Worm (Caenorhabditis elegans) whole organism, late embryonic: ENCODE results near the gene vps-41.
A peak's percentile ranks its signal among the peaks of the same experiment; 100 is the strongest.

Experiments used
- C08G9.2 ChIP-seq: sonication (generic microtip); optimal IDR thresholded peaks from 2 replicates; lab custom pipeline; 2016; ENCODE audit warnings: mild to moderate bottlenecking, missing genetic modification characterization, moderate library complexity, missing compliant biosample characterization
- K09A11.1 ChIP-seq: sonication (generic microtip); optimal IDR thresholded peaks from 2 replicates; lab custom pipeline; 2017; ENCODE audit warnings: antibody characterized with exemption, mild to moderate bottlenecking, missing genetic modification characterization, missing compliant biosample characterization; ENCODE audit not compliant: insufficient read depth
- T23F11.4 ChIP-seq: fragments of 200-800 bp; sonication (Bioruptor generic); optimal IDR thresholded peaks from 2 replicates; lab custom pipeline; 2018; ENCODE audit warnings: mild to moderate bottlenecking, missing genetic modification characterization, missing compliant biosample characterization
- ama-1 ChIP-seq: fragments of 150-350 bp; optimal IDR thresholded peaks from 2 replicates; lab custom pipeline; 2014
- ceh-14 ChIP-seq: sonication (generic microtip); optimal IDR thresholded peaks from 2 replicates; lab custom pipeline; 2016; ENCODE audit warnings: missing genotype, missing genetic modification characterization, missing compliant biosample characterization
- ceh-22 ChIP-seq: sonication (generic microtip); optimal IDR thresholded peaks from 2 replicates; lab custom pipeline; 2017; ENCODE audit warnings: missing biosample characterization, missing genetic modification characterization
- ceh-30 ChIP-seq: fragments of 150-350 bp; optimal IDR thresholded peaks from 2 replicates; lab custom pipeline; 2014; ENCODE audit warnings: missing biosample characterization, missing genetic modification characterization
- ceh-31 ChIP-seq: sonication (generic microtip); optimal IDR thresholded peaks from 2 replicates; lab custom pipeline; 2016; ENCODE audit warnings: missing genetic modification characterization, missing compliant biosample characterization
- ceh-34 ChIP-seq: sonication (generic microtip); optimal IDR thresholded peaks from 2 replicates; lab custom pipeline; 2016; ENCODE audit warnings: mild to moderate bottlenecking, missing genetic modification characterization, missing compliant biosample characterization
- ceh-9 ChIP-seq: sonication (generic microtip); optimal IDR thresholded peaks from 2 replicates; lab custom pipeline; 2016; ENCODE audit warnings: mild to moderate bottlenecking, missing genetic modification characterization, inconsistent platforms, missing compliant biosample characterization
- dmd-4 ChIP-seq: sonication (generic microtip); optimal IDR thresholded peaks from 2 replicates; lab custom pipeline; 2016; ENCODE audit warnings: borderline replicate concordance, missing genetic modification characterization, missing compliant biosample characterization
- elt-2 ChIP-seq: sonication (generic microtip); optimal IDR thresholded peaks from 2 replicates; lab custom pipeline; 2016; ENCODE audit warnings: missing genetic modification reagents, missing genetic modification characterization, missing compliant biosample characterization
- elt-4 ChIP-seq: sonication (generic microtip); optimal IDR thresholded peaks from 2 replicates; lab custom pipeline; 2016; ENCODE audit warnings: missing genetic modification characterization, missing compliant biosample characterization
- ets-4 ChIP-seq: sonication (generic microtip); optimal IDR thresholded peaks from 2 replicates; lab custom pipeline; 2016; ENCODE audit warnings: missing genetic modification characterization, missing compliant biosample characterization
- fax-1 ChIP-seq: sonication (generic microtip); optimal IDR thresholded peaks from 2 replicates; lab custom pipeline; 2016; ENCODE audit warnings: missing genotype, missing genetic modification characterization, missing compliant biosample characterization
- hlh-15 ChIP-seq: sonication (generic microtip); optimal IDR thresholded peaks from 2 replicates; lab custom pipeline; 2016; ENCODE audit warnings: missing genetic modification characterization, missing compliant biosample characterization
- hlh-8 ChIP-seq: sonication (generic microtip); optimal IDR thresholded peaks from 2 replicates; lab custom pipeline; 2016; ENCODE audit warnings: missing genotype, missing genetic modification characterization, missing compliant biosample characterization
- lim-6 ChIP-seq: sonication (generic microtip); optimal IDR thresholded peaks from 2 replicates; lab custom pipeline; 2016; ENCODE audit warnings: missing genetic modification characterization, missing compliant biosample characterization
- lin-11 ChIP-seq: fragments of 200-800 bp; sonication (Bioruptor generic); optimal IDR thresholded peaks from 2 replicates; lab custom pipeline; 2018; ENCODE audit warnings: mild to moderate bottlenecking, missing genetic modification characterization, missing compliant biosample characterization
- nfya-1 ChIP-seq: sonication (generic microtip); optimal IDR thresholded peaks from 2 replicates; lab custom pipeline; 2017; ENCODE audit warnings: missing genetic modification characterization, mild to moderate bottlenecking, missing compliant biosample characterization, antibody characterized with exemption, moderate library complexity
- nhr-11 ChIP-seq: fragments of 150-350 bp; optimal IDR thresholded peaks from 2 replicates; lab custom pipeline; 2014; ENCODE audit warnings: missing biosample characterization, missing genetic modification characterization
- nhr-232 ChIP-seq: sonication (generic microtip); optimal IDR thresholded peaks from 2 replicates; lab custom pipeline; 2016; ENCODE audit warnings: missing genetic modification characterization, missing compliant biosample characterization
- npax-4 ChIP-seq: sonication (generic microtip); optimal IDR thresholded peaks from 2 replicates; lab custom pipeline; 2016; ENCODE audit warnings: missing genetic modification characterization, missing compliant biosample characterization
- pag-3 ChIP-seq: sonication (generic microtip); optimal IDR thresholded peaks from 2 replicates; lab custom pipeline; 2016; ENCODE audit warnings: missing compliant biosample characterization, missing genetic modification characterization, borderline replicate concordance
- pha-2 ChIP-seq: sonication (generic microtip); optimal IDR thresholded peaks from 2 replicates; lab custom pipeline; 2017; ENCODE audit warnings: mild to moderate bottlenecking, missing genetic modification characterization, missing compliant biosample characterization
- pros-1 ChIP-seq: fragments of 150-350 bp; optimal IDR thresholded peaks from 2 replicates; lab custom pipeline; 2014; ENCODE audit warnings: missing biosample characterization, missing genetic modification reagents, missing genetic modification characterization
- ref-2 ChIP-seq: sonication (generic microtip); optimal IDR thresholded peaks from 2 replicates; lab custom pipeline; 2016; ENCODE audit warnings: missing genetic modification characterization, missing compliant biosample characterization
- rnt-1 ChIP-seq: sonication (generic microtip); optimal IDR thresholded peaks from 2 replicates; lab custom pipeline; 2016; ENCODE audit warnings: missing genetic modification characterization, missing compliant biosample characterization
- sdc-2 ChIP-seq: sonication (generic microtip); optimal IDR thresholded peaks from 2 replicates; lab custom pipeline; 2016; ENCODE audit warnings: missing genotype, missing genetic modification characterization, missing compliant biosample characterization
- sox-2 ChIP-seq: fragments of 200-800 bp; sonication (Bioruptor generic); IDR thresholded peaks from 2 replicates; pipeline ENCODE4 v1.3.6; 2022; ENCODE audit warnings: missing genetic modification reagents, missing genetic modification characterization, missing compliant biosample characterization
- sox-4 ChIP-seq: sonication (generic microtip); optimal IDR thresholded peaks from 2 replicates; lab custom pipeline; 2017; ENCODE audit warnings: mild to moderate bottlenecking, missing genetic modification characterization, inconsistent platforms, missing compliant biosample characterization
- syd-9 ChIP-seq: sonication (generic microtip); optimal IDR thresholded peaks from 2 replicates; lab custom pipeline; 2016; ENCODE audit warnings: mild to moderate bottlenecking, missing genetic modification characterization, moderate library complexity, missing compliant biosample characterization
- tbx-2 ChIP-seq: sonication (generic microtip); optimal IDR thresholded peaks from 2 replicates; lab custom pipeline; 2016; ENCODE audit warnings: missing genetic modification characterization, missing compliant biosample characterization
- tbx-7 ChIP-seq: sonication (generic microtip); optimal IDR thresholded peaks from 2 replicates; lab custom pipeline; 2016; ENCODE audit warnings: missing genotype, missing genetic modification characterization, missing compliant biosample characterization
- ttx-3 ChIP-seq: sonication (generic microtip); optimal IDR thresholded peaks from 2 replicates; lab custom pipeline; 2016; ENCODE audit warnings: missing genetic modification reagents, missing genetic modification characterization, missing compliant biosample characterization
- unc-3 ChIP-seq, 2 experiments: fragments of 200-800 bp in 1 of 2; sonication (Bioruptor generic) in 1 of 2; sonication (generic microtip) in 1 of 2; conservative IDR thresholded peaks in 1 of 2; optimal IDR thresholded peaks in 1 of 2; 2 replicates each; pipeline versions ENCODE4 v1.3.6 to Lab custom; 2016 to 2022; ENCODE audit warnings: missing compliant biosample characterization in 2 of 2, missing genetic modification characterization in 2 of 2, missing genetic modification reagents in 1 of 2
- unc-42 ChIP-seq: sonication (generic microtip); optimal IDR thresholded peaks from 2 replicates; lab custom pipeline; 2016; ENCODE audit warnings: missing genotype, missing genetic modification characterization, missing compliant biosample characterization
- unc-55 ChIP-seq: sonication (generic microtip); optimal IDR thresholded peaks from 2 replicates; lab custom pipeline; 2017; ENCODE audit warnings: missing biosample characterization, missing genetic modification reagents, missing genetic modification characterization
- zip-5 ChIP-seq: sonication (generic microtip); optimal IDR thresholded peaks from 2 replicates; lab custom pipeline; 2016; ENCODE audit warnings: missing genetic modification characterization, missing compliant biosample characterization

The vps-41 gene

DNA sequence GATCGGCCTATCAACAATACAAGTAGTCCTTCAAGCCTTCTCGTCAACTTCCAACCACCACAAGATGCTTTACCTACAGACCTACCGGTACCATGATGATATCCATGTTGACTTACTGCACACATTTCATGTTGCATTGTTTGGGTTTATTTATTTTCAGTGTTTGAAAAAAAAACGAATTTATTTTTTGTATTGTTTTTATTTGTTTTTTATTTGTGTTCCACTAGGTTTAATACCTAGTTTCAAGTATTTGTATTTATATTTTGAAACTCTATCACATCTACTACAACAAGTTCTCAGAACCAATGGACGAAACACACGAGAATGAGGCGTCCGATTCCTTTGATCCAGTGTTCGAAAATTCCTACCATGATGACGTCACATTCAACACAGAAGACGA lies at the start of gene vps-41:
Gene vps-41, plus strand, starts transcription at position 301 of the 400 bp plus-strand sequence.
- no peak for TF ChIP-seq pag-3 (tag; lab: Kevin White, UChicago)
- TF ChIP-seq ets-4 (tag; lab: Kevin White, UChicago): no peak
- TF ChIP-seq fax-1 (tag; lab: Kevin White, UChicago): no peak
- TF ChIP-seq sox-4 (tag; lab: Kevin White, UChicago): no peak
- TF ChIP-seq, all 69 proteins: peak for 0

DNA sequence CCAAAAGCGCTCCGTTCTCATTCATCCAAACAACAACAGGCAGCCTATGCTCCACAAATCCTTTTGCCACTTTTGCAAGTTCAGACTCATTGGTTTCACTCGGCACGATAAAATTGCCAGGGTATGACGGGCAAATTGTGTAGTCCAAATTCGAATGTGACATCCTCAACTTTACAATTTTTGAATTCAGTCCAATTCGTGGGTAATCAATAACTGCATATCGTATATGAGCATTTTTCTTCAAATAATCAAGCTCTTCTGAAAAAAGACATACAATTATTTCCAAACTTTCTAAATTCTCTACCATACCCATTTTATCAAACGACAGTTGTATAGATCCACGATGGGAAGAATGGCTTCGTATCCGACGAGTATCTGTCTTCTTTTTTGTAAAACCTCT lies 45.4 kb upstream of the vps-41 start:
- TF ChIP-seq ceh-34 (tag; lab: Kevin White, UChicago): no peak

DNA sequence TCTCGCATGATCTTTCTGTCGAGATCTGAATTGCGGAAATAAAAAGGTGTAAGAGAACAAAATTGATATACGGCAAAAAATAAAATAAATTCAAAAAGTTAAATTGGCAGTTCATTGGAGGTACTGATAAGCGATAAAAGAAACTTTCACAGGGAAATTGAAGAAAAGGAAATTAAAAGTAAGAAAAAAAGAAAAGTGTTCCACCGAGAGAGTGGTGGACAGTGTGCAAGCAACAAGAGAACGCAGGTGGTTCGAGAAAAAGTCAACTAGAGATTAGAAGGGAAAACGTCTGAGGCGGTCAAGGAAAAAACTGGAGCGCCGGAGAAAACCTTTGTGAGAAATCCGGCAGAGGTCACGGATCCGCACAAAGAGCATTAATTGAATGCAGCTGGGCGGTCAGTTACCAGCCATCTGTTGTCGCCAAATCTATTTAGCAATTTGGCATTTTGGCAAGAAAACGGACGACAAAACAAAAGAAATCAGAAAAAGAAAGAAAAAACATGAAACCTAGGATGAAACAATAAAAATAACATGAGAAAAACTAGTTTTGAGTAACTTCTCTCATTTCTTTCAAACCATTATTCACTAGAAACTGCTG lies 40.1 kb upstream of the vps-41 start, which contains the start of gene mtm-5:
Gene mtm-5, minus strand, starts transcription at position 27 of the 598 bp plus-strand sequence.
- TF ChIP-seq ama-1 (lab: Kevin White, UChicago) (no peak), ceh-9 (tag; lab: Kevin White, UChicago) (no peak), dmd-4 (no peak), sox-2 (GFP tag; lab: Robert Waterston, UW) (peak; percentile 1; the same call in 1 of the 2 replicates), elt-4 (tag; lab: Kevin White, UChicago) (no peak), C08G9.2 (tag; lab: Kevin White, UChicago) (no peak), unc-42 (peak; percentile 33), zip-5 (no peak)

DNA sequence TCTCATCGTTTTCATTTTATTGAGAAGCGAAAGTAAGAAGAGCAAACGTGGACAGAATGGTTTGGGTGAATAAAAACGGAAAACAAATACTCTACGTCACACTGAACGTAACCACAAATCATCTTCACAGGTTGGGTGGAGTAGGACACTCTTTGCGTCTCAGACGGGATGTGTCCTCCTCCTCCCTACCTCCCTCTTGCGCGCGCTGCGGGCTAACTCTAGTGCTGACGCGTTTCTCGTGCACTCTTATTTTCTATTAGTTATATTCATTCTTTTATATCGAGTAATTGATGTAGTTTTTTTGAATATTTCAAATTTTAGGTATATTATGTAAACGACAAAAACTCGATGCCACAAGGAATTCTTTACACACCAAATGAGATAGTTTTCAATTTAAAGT lies 39.6 kb upstream of the vps-41 start, which contains the start of gene Y34B4A.7:
Gene Y34B4A.7, plus strand, starts transcription at position 297 of the 400 bp plus-strand sequence.
- TF ChIP-seq tbx-7 (no peak), zip-5 (no peak), pha-2 (tag; lab: Kevin White, UChicago) (no peak), sdc-2 (tag; lab: Kevin White, UChicago) (peak; percentile 37), hlh-8 (tag; lab: Kevin White, UChicago) (no peak), unc-42 (peak; percentile 32), nfya-1 (tag; lab: Kevin White, UChicago) (peak; percentile 53), ceh-31 (tag; lab: Kevin White, UChicago) (peak; percentile 3), rnt-1 (tag; lab: Kevin White, UChicago) (peak; percentile 39), lin-11 (tag; lab: Kevin White, UChicago) (no peak), unc-55 (GFP tag; lab: Kevin White, UChicago) (peak; percentile 60), ref-2 (peak; percentile 6), ceh-22 (no peak), elt-2 (tag; lab: Kevin White, UChicago) (peak; percentile 52), syd-9 (no peak), ttx-3 (tag; lab: Kevin White, UChicago) (peak; percentile 18), sox-2 (GFP tag; lab: Robert Waterston, UW) (no peak), unc-3 (GFP tag; conservative IDR thresholded peaks at IDR 0.05; lab: Robert Waterston, UW) (no peak), unc-3 (tag; optimal IDR thresholded peaks at IDR 0.05; lab: Kevin White, UChicago) (no peak), tbx-2 (tag; lab: Kevin White, UChicago) (peak; percentile 39), T23F11.4 (GFP tag; lab: Kevin White, UChicago) (no peak), ceh-34 (tag; lab: Kevin White, UChicago) (peak; percentile 23)

DNA sequence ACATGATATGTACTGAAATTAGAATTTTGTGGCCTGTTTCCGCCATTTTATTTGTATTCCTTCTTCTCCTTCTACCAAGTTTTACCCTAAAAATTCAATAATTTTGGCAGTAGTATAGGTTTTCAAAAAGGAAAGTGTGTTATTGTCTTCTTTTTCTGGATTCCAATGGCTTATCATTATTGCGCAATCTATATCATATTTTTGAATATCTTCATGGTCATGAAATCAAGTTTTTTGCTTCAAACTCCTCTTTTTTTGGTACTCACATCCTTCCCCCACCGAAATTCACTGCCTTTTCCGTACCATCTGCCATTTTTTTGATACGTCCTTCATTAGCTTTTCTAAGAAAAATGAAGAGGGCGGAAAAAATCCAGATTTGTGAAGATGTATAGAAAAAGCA lies 34.9 kb upstream of the vps-41 start:
- TF ChIP-seq nhr-232 (no peak), K09A11.1 (no peak), ceh-14 (no peak), lim-6 (tag; lab: Kevin White, UChicago) (no peak), pros-1 (tag; lab: Kevin White, UChicago) (no peak), fax-1 (tag; lab: Kevin White, UChicago) (no peak), C08G9.2 (tag; lab: Kevin White, UChicago) (no peak), hlh-15 (tag; lab: Kevin White, UChicago) (no peak), pha-2 (tag; lab: Kevin White, UChicago) (no peak), ceh-22 (no peak), npax-4 (tag; lab: Kevin White, UChicago) (no peak), unc-3 (GFP tag; conservative IDR thresholded peaks at IDR 0.05; lab: Robert Waterston, UW) (no peak), unc-3 (tag; optimal IDR thresholded peaks at IDR 0.05; lab: Kevin White, UChicago) (no peak), elt-4 (tag; lab: Kevin White, UChicago) (no peak), nhr-11 (tag; lab: Kevin White, UChicago) (no peak), ceh-30 (tag; lab: Kevin White, UChicago) (no peak)
